Worm (Caenorhabditis elegans) whole organism, late embryonic: ENCODE results near the gene mgl-1.

Source experiments
- C38D4.7 ChIP-seq: fragments of 200-800 bp; sonication (Bioruptor generic); optimal IDR thresholded peaks from 2 replicates; lab custom pipeline; 2018; ENCODE audit warnings: mild to moderate bottlenecking, missing genetic modification characterization, moderate library complexity, missing compliant biosample characterization
- F13H6.1 ChIP-seq: sonication (generic microtip); optimal IDR thresholded peaks from 2 replicates; lab custom pipeline; 2016; ENCODE audit warnings: missing genetic modification characterization, missing compliant biosample characterization
- K09A11.1 ChIP-seq: sonication (generic microtip); optimal IDR thresholded peaks from 2 replicates; lab custom pipeline; 2017; ENCODE audit warnings: antibody characterized with exemption, mild to moderate bottlenecking, missing genetic modification characterization, missing compliant biosample characterization; ENCODE audit not compliant: insufficient read depth
- ceh-18 ChIP-seq: sonication (generic microtip); optimal IDR thresholded peaks from 2 replicates; lab custom pipeline; 2016; ENCODE audit warnings: missing genetic modification characterization, missing compliant biosample characterization
- ceh-19 ChIP-seq: fragments of 200-800 bp; sonication (Bioruptor generic); optimal IDR thresholded peaks from 2 replicates; lab custom pipeline; 2018; ENCODE audit warnings: mild to moderate bottlenecking, missing genetic modification characterization, missing compliant biosample characterization
- ceh-2 ChIP-seq: sonication (generic microtip); optimal IDR thresholded peaks from 2 replicates; lab custom pipeline; 2016; ENCODE audit warnings: missing genotype, missing genetic modification characterization, missing compliant biosample characterization
- ceh-22 ChIP-seq: sonication (generic microtip); optimal IDR thresholded peaks from 2 replicates; lab custom pipeline; 2017; ENCODE audit warnings: missing biosample characterization, missing genetic modification characterization
- ceh-31 ChIP-seq: sonication (generic microtip); optimal IDR thresholded peaks from 2 replicates; lab custom pipeline; 2016; ENCODE audit warnings: missing genetic modification characterization, missing compliant biosample characterization
- ceh-45 ChIP-seq: fragments of 200-800 bp; sonication (Bioruptor generic); IDR thresholded peaks from 2 replicates; pipeline ENCODE4 v1.3.6; 2022; ENCODE audit warnings: missing genetic modification reagents, missing genetic modification characterization, missing compliant biosample characterization
- ceh-6 ChIP-seq: fragments of 200-800 bp; sonication (Bioruptor generic); optimal IDR thresholded peaks from 2 replicates; lab custom pipeline; 2018; ENCODE audit warnings: mild to moderate bottlenecking, missing genetic modification characterization, missing compliant biosample characterization
- che-1 ChIP-seq: sonication (generic microtip); optimal IDR thresholded peaks from 2 replicates; lab custom pipeline; 2016; ENCODE audit warnings: mild to moderate bottlenecking, missing genetic modification characterization, missing compliant biosample characterization
- dmd-4 ChIP-seq: sonication (generic microtip); optimal IDR thresholded peaks from 2 replicates; lab custom pipeline; 2016; ENCODE audit warnings: borderline replicate concordance, missing genetic modification characterization, missing compliant biosample characterization
- dve-1 ChIP-seq: sonication (generic microtip); optimal IDR thresholded peaks from 2 replicates; lab custom pipeline; 2017; ENCODE audit warnings: antibody characterized with exemption, mild to moderate bottlenecking, missing genetic modification characterization, missing compliant biosample characterization
- elt-2 ChIP-seq: sonication (generic microtip); optimal IDR thresholded peaks from 2 replicates; lab custom pipeline; 2016; ENCODE audit warnings: missing genetic modification reagents, missing genetic modification characterization, missing compliant biosample characterization
- elt-4 ChIP-seq: sonication (generic microtip); optimal IDR thresholded peaks from 2 replicates; lab custom pipeline; 2016; ENCODE audit warnings: missing genetic modification characterization, missing compliant biosample characterization
- fkh-10 ChIP-seq: fragments of 150-350 bp; optimal IDR thresholded peaks from 2 replicates; lab custom pipeline; 2014; ENCODE audit warnings: missing biosample characterization, missing genetic modification reagents, missing genetic modification characterization
- gmeb-2 ChIP-seq: sonication (generic microtip); optimal IDR thresholded peaks from 2 replicates; lab custom pipeline; 2016; ENCODE audit warnings: missing genetic modification characterization, inconsistent platforms, missing compliant biosample characterization
- hlh-15 ChIP-seq: sonication (generic microtip); optimal IDR thresholded peaks from 2 replicates; lab custom pipeline; 2016; ENCODE audit warnings: missing genetic modification characterization, missing compliant biosample characterization
- hlh-30 ChIP-seq: sonication (generic microtip); optimal IDR thresholded peaks from 2 replicates; lab custom pipeline; 2017; ENCODE audit warnings: antibody characterized with exemption, missing genetic modification characterization, missing compliant biosample characterization; ENCODE audit not compliant: insufficient read depth
- hlh-6 ChIP-seq: sonication (generic microtip); optimal IDR thresholded peaks from 2 replicates; lab custom pipeline; 2016; ENCODE audit warnings: missing genotype, missing genetic modification characterization, missing compliant biosample characterization
- madf-2 ChIP-seq: sonication (generic microtip); optimal IDR thresholded peaks from 2 replicates; lab custom pipeline; 2017; ENCODE audit warnings: missing genetic modification characterization, missing compliant biosample characterization
- nhr-232 ChIP-seq: sonication (generic microtip); optimal IDR thresholded peaks from 2 replicates; lab custom pipeline; 2016; ENCODE audit warnings: missing genetic modification characterization, missing compliant biosample characterization
- npax-4 ChIP-seq: sonication (generic microtip); optimal IDR thresholded peaks from 2 replicates; lab custom pipeline; 2016; ENCODE audit warnings: missing genetic modification characterization, missing compliant biosample characterization
- odd-2 ChIP-seq: sonication (generic microtip); optimal IDR thresholded peaks from 2 replicates; lab custom pipeline; 2017; ENCODE audit warnings: antibody characterized with exemption, mild to moderate bottlenecking, missing genetic modification characterization, missing compliant biosample characterization
- pag-3 ChIP-seq: sonication (generic microtip); optimal IDR thresholded peaks from 2 replicates; lab custom pipeline; 2016; ENCODE audit warnings: missing compliant biosample characterization, missing genetic modification characterization, borderline replicate concordance
- pros-1 ChIP-seq: fragments of 150-350 bp; optimal IDR thresholded peaks from 2 replicates; lab custom pipeline; 2014; ENCODE audit warnings: missing biosample characterization, missing genetic modification reagents, missing genetic modification characterization
- sdc-2 ChIP-seq: sonication (generic microtip); optimal IDR thresholded peaks from 2 replicates; lab custom pipeline; 2016; ENCODE audit warnings: missing genotype, missing genetic modification characterization, missing compliant biosample characterization
- tbx-2 ChIP-seq: sonication (generic microtip); optimal IDR thresholded peaks from 2 replicates; lab custom pipeline; 2016; ENCODE audit warnings: missing genetic modification characterization, missing compliant biosample characterization
- ttx-3 ChIP-seq: sonication (generic microtip); optimal IDR thresholded peaks from 2 replicates; lab custom pipeline; 2016; ENCODE audit warnings: missing genetic modification reagents, missing genetic modification characterization, missing compliant biosample characterization
- unc-55 ChIP-seq: sonication (generic microtip); optimal IDR thresholded peaks from 2 replicates; lab custom pipeline; 2017; ENCODE audit warnings: missing biosample characterization, missing genetic modification reagents, missing genetic modification characterization
- unc-86 ChIP-seq: sonication (generic microtip); optimal IDR thresholded peaks from 2 replicates; lab custom pipeline; 2016; ENCODE audit warnings: missing genetic modification characterization, missing compliant biosample characterization

Gene mgl-1

ce11 chrX:9988884-9989283 is 12.8 kb upstream of the mgl-1 start:
- TF ChIP-seq elt-2 (tag; lab: Kevin White, UChicago) (peak; percentile 36), ceh-2 (tag; lab: Kevin White, UChicago) (no peak), madf-2 (tag; lab: Kevin White, UChicago) (no peak), nhr-232 (no peak), pros-1 (tag; lab: Kevin White, UChicago) (no peak), ceh-31 (tag; lab: Kevin White, UChicago) (peak; percentile 5), ceh-19 (GFP tag; lab: Kevin White, UChicago) (no peak)

ce11 chrX:9987166-9987565 is 11.1 kb upstream of the mgl-1 start:
- TF ChIP-seq elt-2 (tag; lab: Kevin White, UChicago) (peak; percentile 65), unc-86 (tag; lab: Kevin White, UChicago) (no peak), K09A11.1 (no peak), unc-55 (GFP tag; lab: Kevin White, UChicago) (no peak)

- TF ChIP-seq elt-2 (tag; lab: Kevin White, UChicago) (peak; percentile 44), dve-1 (tag; lab: Kevin White, UChicago) (no peak), ceh-6 (no peak), gmeb-2 (tag; lab: Kevin White, UChicago) (no peak), sdc-2 (tag; lab: Kevin White, UChicago) (no peak), ceh-22 (no peak)
Observed at ce11 chrX:9984889-9985404, 8.8 kb upstream of the mgl-1 start, which contains the start of gene F19C6.5. Gene F19C6.5 (minus strand): TSS chrX:9984939.

ce11 chrX:9981259-9981658 is 5.2 kb upstream of the mgl-1 start:
- TF ChIP-seq pros-1 (tag; lab: Kevin White, UChicago), result no peak
- no peak for TF ChIP-seq tbx-2 (tag; lab: Kevin White, UChicago)
- no peak for TF ChIP-seq nhr-232
- no peak for TF ChIP-seq hlh-30
- no peak for TF ChIP-seq fkh-10 (GFP tag; lab: Kevin White, UChicago)
- TF ChIP-seq ttx-3 (tag; lab: Kevin White, UChicago), result no peak
- TF ChIP-seq ceh-18, result no peak
- TF ChIP-seq ceh-31 (tag; lab: Kevin White, UChicago), result no peak
- TF ChIP-seq ceh-22, result no peak
- TF ChIP-seq hlh-6, result no peak
- TF ChIP-seq dve-1 (tag; lab: Kevin White, UChicago), result no peak

- TF ChIP-seq madf-2 (tag; lab: Kevin White, UChicago), result no peak
- no peak for TF ChIP-seq che-1 (tag; lab: Kevin White, UChicago)
Observed at ce11 chrX:9965275-9965674, 10.8 kb downstream of the mgl-1 start, which contains the start of gene pssy-1. Gene pssy-1 (plus strand): TSS chrX:9965592.

ce11 chrX:9962535-9962934 is 13.6 kb downstream of the mgl-1 start:
- TF ChIP-seq ceh-31 (tag; lab: Kevin White, UChicago) (no peak), elt-2 (tag; lab: Kevin White, UChicago) (no peak), F13H6.1 (tag; lab: Kevin White, UChicago) (no peak), K09A11.1 (no peak), ceh-6 (no peak), odd-2 (tag; lab: Kevin White, UChicago) (no peak), ceh-45 (GFP tag; lab: Robert Waterston, UW) (no peak), pag-3 (no peak), dve-1 (tag; lab: Kevin White, UChicago) (no peak), C38D4.7 (GFP tag; lab: Kevin White, UChicago) (no peak), che-1 (tag; lab: Kevin White, UChicago) (no peak), elt-4 (tag; lab: Kevin White, UChicago) (no peak), dmd-4 (tag; lab: Kevin White, UChicago) (no peak), npax-4 (tag; lab: Kevin White, UChicago) (no peak), hlh-15 (tag; lab: Kevin White, UChicago) (no peak)
